Worm (Caenorhabditis elegans): ENCODE measurements around the gene irg-7.

DNA sequence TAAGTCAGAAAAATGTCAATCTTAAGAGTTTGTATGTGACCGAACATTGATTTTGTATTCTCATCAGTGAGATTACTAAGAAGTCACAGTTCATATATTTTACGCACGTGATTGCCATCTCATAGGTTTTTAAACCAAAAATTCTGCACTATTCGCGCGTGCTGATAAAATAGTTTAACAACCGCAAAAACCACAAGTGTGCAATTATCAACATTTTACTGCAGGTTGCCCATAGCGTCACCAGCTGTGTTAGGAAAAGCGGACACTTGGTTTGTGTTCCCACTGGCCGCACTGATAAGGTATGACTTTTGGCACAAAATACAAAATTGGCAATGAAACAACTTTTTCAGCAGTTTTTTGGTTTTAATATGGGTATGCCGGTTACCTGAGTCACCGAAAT is 46.7 kb upstream of the irg-7 start:
- no peak for TF ChIP-seq nhr-237 (tag; optimal IDR thresholded peaks at IDR 0.05)
- TF ChIP-seq blmp-1 (tag; optimal IDR thresholded peaks at IDR 0.05): no peak
- no peak for TF ChIP-seq ceh-83 (GFP tag; optimal IDR thresholded peaks at IDR 0.05)
- TF ChIP-seq nhr-28 (tag; optimal IDR thresholded peaks at IDR 0.05): no peak
- TF ChIP-seq drap-1 (GFP tag; optimal IDR thresholded peaks at IDR 0.05): no peak
- TF ChIP-seq unc-120 (tag; optimal IDR thresholded peaks at IDR 0.05; ENCODE audit: poor library complexity, severe bottlenecking): no peak
- no peak for TF ChIP-seq pha-4 (tag; optimal IDR thresholded peaks at IDR 0.05)
- TF ChIP-seq unc-62 (GFP tag; optimal IDR thresholded peaks at IDR 0.05): no peak
- TF ChIP-seq ces-1 (GFP tag; optimal IDR thresholded peaks at IDR 0.05): no peak
- no peak for TF ChIP-seq lin-32 (GFP tag; optimal IDR thresholded peaks at IDR 0.05)
- TF ChIP-seq lsy-2 (tag; optimal IDR thresholded peaks at IDR 0.05): no peak
- TF ChIP-seq unc-39 (tag; optimal IDR thresholded peaks at IDR 0.05): no peak

Measured in whole organism, mixed stage, embryonic.